Fruit fly (Drosophila melanogaster) whole organism, pupa: ENCODE measurements around the gene Mad.

Experiments
- CG12605 ChIP-seq: fragments of 200-800 bp; sonication (Bioruptor generic); IDR thresholded peaks from 2 replicates; pipeline ENCODE4 v1.3.6; 2022; ENCODE audit warnings: missing biosample characterization, missing genetic modification characterization
- CG15710 ChIP-seq: fragments of 200-800 bp; sonication (Bioruptor generic); optimal IDR thresholded peaks from 2 replicates; lab custom pipeline; 2018; ENCODE audit warnings: missing biosample characterization, mild to moderate bottlenecking, missing genetic modification characterization, moderate library complexity
- CG34367 ChIP-seq: fragments of 200-800 bp; sonication (Bioruptor generic); optimal IDR thresholded peaks from 2 replicates; lab custom pipeline; 2018; ENCODE audit warnings: missing biosample characterization, mild to moderate bottlenecking, missing genetic modification characterization
- CG8159 ChIP-seq: fragments of 200-800 bp; sonication (Bioruptor generic); optimal IDR thresholded peaks from 3 replicates; lab custom pipeline; 2018; ENCODE audit warnings: missing biosample characterization, mild to moderate bottlenecking, missing genetic modification characterization, moderate library complexity
- rn ChIP-seq: fragments of 200-800 bp; sonication (Bioruptor generic); IDR thresholded peaks from 2 replicates; pipeline ENCODE4 v1.3.6; 2022; ENCODE audit warnings: missing biosample characterization, missing genetic modification characterization

dm6 chr2L:3131641-3132040 is 27.8 kb downstream of the Mad start:
- TF ChIP-seq CG12605 (no peak), CG34367 (no peak), rn (GFP tag; lab: Robert Waterston, UW) (no peak), CG8159 (no peak), CG15710 (tag; lab: Kevin White, UChicago) (no peak)
